Fruit fly (Drosophila melanogaster): ENCODE results near the gene Lam.

Lam gene

dm6 chr2L:5527861-5528260 is 14.4 kb upstream of the Lam start, which contains the start of gene CG31915:
CG31915 (plus strand) TSS chr2L:5528123.
- TF ChIP-seq nerfin-2 (GFP tag; IDR thresholded peaks at IDR 0.05; ENCODE audit: partially characterized antibody) (peak; percentile 86), Doc3 (GFP tag; IDR thresholded peaks at IDR 0.05; ENCODE audit: partially characterized antibody) (peak; percentile 53; the same call in 2 of the 3 replicates), cad (GFP tag; optimal IDR thresholded peaks at IDR 0.05) (peak; percentile 92), YL-1 (GFP tag; optimal IDR thresholded peaks at IDR 0.05) (peak; percentile 21), CG1233 (GFP tag; optimal IDR thresholded peaks at IDR 0.05) (no peak), MBD-R2 (GFP tag; IDR thresholded peaks at IDR 0.05) (peak; percentile 82), CG42726 (GFP tag; IDR thresholded peaks at IDR 0.05; ENCODE audit: partially characterized antibody) (peak; percentile 8; the same call in 1 of the 2 replicates), p53 (GFP tag; optimal IDR thresholded peaks at IDR 0.05) (no peak), tna (GFP tag; IDR thresholded peaks at IDR 0.05; ENCODE audit: partially characterized antibody) (peak; percentile 85), nau (GFP tag; optimal IDR thresholded peaks at IDR 0.05) (no peak), crol (GFP tag; IDR thresholded peaks at IDR 0.05) (no peak), CG7963 (GFP tag; IDR thresholded peaks at IDR 0.05; ENCODE audit: partially characterized antibody) (peak; percentile 83; the same call in 2 of the 3 replicates), HLH4C (GFP tag; IDR thresholded peaks at IDR 0.05; ENCODE audit: partially characterized antibody) (peak; percentile 87), eve (GFP tag; optimal IDR thresholded peaks at IDR 0.05) (no peak), amos (GFP tag; IDR thresholded peaks at IDR 0.05; ENCODE audit: partially characterized antibody) (peak; percentile 61; the same call in 1 of the 2 replicates), Dp (GFP tag; optimal IDR thresholded peaks at IDR 0.05) (peak; percentile 87), unc-4 (GFP tag; IDR thresholded peaks at IDR 0.05; ENCODE audit: partially characterized antibody) (peak; percentile 25; the same call in 1 of the 2 replicates), Scr (GFP tag; IDR thresholded peaks at IDR 0.05; ENCODE audit: partially characterized antibody) (peak; percentile 67), CG17612 (GFP tag; IDR thresholded peaks at IDR 0.05) (no peak), CG18011 (GFP tag; optimal IDR thresholded peaks at IDR 0.05) (no peak), E2f2 (GFP tag; IDR thresholded peaks at IDR 0.05) (peak; percentile 91), Hsf (GFP tag; optimal IDR thresholded peaks at IDR 0.05) (no peak), zen2 (GFP tag; IDR thresholded peaks at IDR 0.05; ENCODE audit: partially characterized antibody) (peak; percentile 61; the same call in 2 of the 3 replicates), CG6854 (GFP tag; optimal IDR thresholded peaks at IDR 0.05) (peak; percentile 77), MESR4 (GFP tag; optimal IDR thresholded peaks at IDR 0.05) (peak; percentile 54), Myb (GFP tag; optimal IDR thresholded peaks at IDR 0.05) (peak; percentile 64), CG18764 (GFP tag; optimal IDR thresholded peaks at IDR 0.05) (no peak), CG34422 (GFP tag; IDR thresholded peaks at IDR 0.05) (peak; percentile 47; the same call in 1 of the 3 replicates), phol (tag; optimal IDR thresholded peaks at IDR 0.05) (peak; percentile 7), CG8359 (GFP tag; optimal IDR thresholded peaks at IDR 0.05; ENCODE audit: borderline replicate concordance) (no peak), CG14710 (tag; optimal IDR thresholded peaks at IDR 0.05) (peak; percentile 88), Dref (GFP tag; IDR thresholded peaks at IDR 0.05) (peak; percentile 92), B-H1 (GFP tag; IDR thresholded peaks at IDR 0.05) (no peak), CG15601 (tag; optimal IDR thresholded peaks at IDR 0.05) (no peak), bbx (GFP tag; IDR thresholded peaks at IDR 0.05; ENCODE audit: partially characterized antibody) (peak; percentile 83), twi (tag; optimal IDR thresholded peaks at IDR 0.05) (peak; percentile 8), CG16813 (GFP tag; IDR thresholded peaks at IDR 0.05; ENCODE audit: partially characterized antibody) (peak; percentile 69), Dll (GFP tag; IDR thresholded peaks at IDR 0.05; ENCODE audit: partially characterized antibody) (peak; percentile 47; the same call in 2 of the 4 replicates), ato (GFP tag; IDR thresholded peaks at IDR 0.05; ENCODE audit: partially characterized antibody) (peak; percentile 84), CG13287 (GFP tag; IDR thresholded peaks at IDR 0.05; ENCODE audit: partially characterized antibody) (peak; percentile 66), inv (GFP tag; IDR thresholded peaks at IDR 0.05; ENCODE audit: partially characterized antibody) (peak; percentile 41), sens (GFP tag) (peak; percentile 27), chinmo (GFP tag; IDR thresholded peaks at IDR 0.05; ENCODE audit: partially characterized antibody) (peak; percentile 91), HmgZ (tag; optimal IDR thresholded peaks at IDR 0.05) (peak; percentile 36), vvl (GFP tag; IDR thresholded peaks at IDR 0.05) (no peak), CG6654 (GFP tag; optimal IDR thresholded peaks at IDR 0.05) (peak; percentile 100), pzg (GFP tag; optimal IDR thresholded peaks at IDR 0.05) (peak; percentile 37), CG6791 (GFP tag; IDR thresholded peaks at IDR 0.05; ENCODE audit: partially characterized antibody) (peak; percentile 89)

Measured in whole organism, embryonic.